Fruit fly (Drosophila melanogaster): ENCODE results near the gene LManII.

The LManII gene

DNA sequence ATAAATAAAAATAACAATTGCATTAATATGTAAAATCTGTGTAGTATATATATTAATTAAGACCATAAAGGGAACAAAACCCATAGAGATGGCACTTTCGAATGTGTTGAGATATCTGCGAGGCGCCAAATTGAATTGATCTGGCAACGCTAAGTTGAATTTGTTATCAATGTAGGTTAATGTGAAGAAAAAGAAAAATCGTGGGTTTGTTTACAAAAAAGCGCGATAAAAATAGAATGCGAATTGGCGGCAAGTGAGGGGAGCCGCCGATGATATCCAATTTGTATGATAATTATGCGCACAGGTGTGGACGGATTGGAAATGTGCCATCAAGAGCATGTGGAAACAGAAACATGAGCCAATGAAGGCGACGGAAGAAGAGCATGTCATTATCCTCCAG, 22.4 kb downstream of the LManII start (continued):
- TF ChIP-seq Dll (GFP tag; IDR thresholded peaks at IDR 0.05; ENCODE audit: partially characterized antibody) (peak; percentile 64; the same call in 3 of the 4 replicates), amos (GFP tag; IDR thresholded peaks at IDR 0.05; ENCODE audit: partially characterized antibody) (peak; percentile 49; the same call in 1 of the 2 replicates), knrl (GFP tag; IDR thresholded peaks at IDR 0.05; ENCODE audit: partially characterized antibody) (peak; percentile 6; the same call in 1 of the 3 replicates), zf30C (GFP tag; optimal IDR thresholded peaks at IDR 0.05) (no peak), HLH4C (GFP tag; IDR thresholded peaks at IDR 0.05; ENCODE audit: partially characterized antibody) (peak; percentile 21; the same call in 1 of the 3 replicates), Sry-β (GFP tag; optimal IDR thresholded peaks at IDR 0.05) (no peak), Nf-YA (GFP tag; IDR thresholded peaks at IDR 0.05) (no peak), HLH3B (GFP tag; IDR thresholded peaks at IDR 0.05) (no peak), CG13296 (GFP tag; optimal IDR thresholded peaks at IDR 0.05) (no peak), CG4617 (GFP tag; optimal IDR thresholded peaks at IDR 0.05; ENCODE audit: borderline replicate concordance) (no peak), CG30403 (GFP tag; optimal IDR thresholded peaks at IDR 0.05) (no peak), CG7745 (tag; optimal IDR thresholded peaks at IDR 0.05) (no peak), tin (GFP tag; optimal IDR thresholded peaks at IDR 0.05) (no peak), CG1603 (tag; optimal IDR thresholded peaks at IDR 0.05) (peak; percentile 52), gsb-n (tag; optimal IDR thresholded peaks at IDR 0.05) (no peak), CG6791 (GFP tag; IDR thresholded peaks at IDR 0.05; ENCODE audit: partially characterized antibody) (peak; percentile 42; the same call in 1 of the 3 replicates), CG12659 (GFP tag; optimal IDR thresholded peaks at IDR 0.05) (peak; percentile 14), sd (tag; optimal IDR thresholded peaks at IDR 0.05) (no peak), jumu (GFP tag; optimal IDR thresholded peaks at IDR 0.05) (no peak), Fer2 (tag; optimal IDR thresholded peaks at IDR 0.05) (no peak), CG9727 (GFP tag; optimal IDR thresholded peaks at IDR 0.05) (no peak), chm (GFP tag; IDR thresholded peaks at IDR 0.05) (no peak), Neu2 (GFP tag; optimal IDR thresholded peaks at IDR 0.05; ENCODE audit: borderline replicate concordance) (no peak), ci (GFP tag; IDR thresholded peaks at IDR 0.05) (0 out of 3 replicates have a peak, but pooled peaks have one; percentile 28), sens (GFP tag) (no peak), CG8290 (GFP tag; optimal IDR thresholded peaks at IDR 0.05) (no peak), CG8290 (tag; optimal IDR thresholded peaks at IDR 0.05) (no peak), Hey (tag; optimal IDR thresholded peaks at IDR 0.05) (no peak), fru (optimal IDR thresholded peaks at IDR 0.05) (no peak), her (GFP tag; optimal IDR thresholded peaks at IDR 0.05) (no peak), Dip3 (GFP tag; optimal IDR thresholded peaks at IDR 0.05) (no peak), kni (GFP tag; optimal IDR thresholded peaks at IDR 0.05) (peak; percentile 44), pfk (GFP tag; optimal IDR thresholded peaks at IDR 0.05) (no peak), CG7963 (GFP tag; IDR thresholded peaks at IDR 0.05; ENCODE audit: partially characterized antibody) (no peak), nau (GFP tag; optimal IDR thresholded peaks at IDR 0.05) (peak; percentile 31), Spps (tag; optimal IDR thresholded peaks at IDR 0.05) (no peak), cg (GFP tag; optimal IDR thresholded peaks at IDR 0.05) (no peak), esg (GFP tag; conservative IDR thresholded peaks at IDR 0.05) (no peak), caup (GFP tag; optimal IDR thresholded peaks at IDR 0.05; ENCODE audit: severe bottlenecking) (no peak), slbo (GFP tag; IDR thresholded peaks at IDR 0.05) (no peak), CG34422 (GFP tag; IDR thresholded peaks at IDR 0.05) (no peak), HLHmδ (GFP tag; optimal IDR thresholded peaks at IDR 0.05) (no peak), CG15269 (tag; optimal IDR thresholded peaks at IDR 0.05) (no peak), kah (GFP tag; optimal IDR thresholded peaks at IDR 0.05) (no peak), prd (optimal IDR thresholded peaks at IDR 0.05) (no peak), prd (GFP tag; IDR thresholded peaks at IDR 0.05) (no peak), chinmo (GFP tag; IDR thresholded peaks at IDR 0.05; ENCODE audit: partially characterized antibody) (no peak), lbe (GFP tag; optimal IDR thresholded peaks at IDR 0.05) (peak; percentile 49), CG3995 (GFP tag; optimal IDR thresholded peaks at IDR 0.05) (no peak), nerfin-2 (GFP tag; IDR thresholded peaks at IDR 0.05; ENCODE audit: partially characterized antibody) (peak; percentile 11; the same call in 1 of the 2 replicates), Myb (GFP tag; optimal IDR thresholded peaks at IDR 0.05) (no peak)

All from whole organism, embryonic.